Comparison of ENCODE assay signal across 8 worm cellular contexts in genomic region chrII:1819944-1820570, ce11.
A peak's percentile ranks its signal among the peaks of the same experiment; 100 is the strongest.
TF ChIP-seq lines count a peak whose summit lies in the region.

TSS of gene fbxc-19 (plus strand) at chrII:1820479.

TF ChIP-seq in whole organism, L1 larva, 84 proteins besides CTCF, POLR2A, EP300 and RAD21 (continues in another document):
- TF ChIP-seq tbx-2 (tag; optimal IDR thresholded peaks at IDR 0.05; lab: Kevin White, UChicago) (peak; percentile 34), snpc-4 (tag; optimal IDR thresholded peaks at IDR 0.05; lab: Kevin White, UChicago) (peak; percentile 45), dpl-1 (GFP tag; optimal IDR thresholded peaks at IDR 0.05; lab: Kevin White, UChicago) (peak; percentile 56 to 61 (median 61)), nhr-77 (tag; optimal IDR thresholded peaks at IDR 0.05; lab: Kevin White, UChicago) (peak; percentile 38), F16B12.6 (tag; optimal IDR thresholded peaks at IDR 0.05; lab: Kevin White, UChicago) (peak; percentile 22), nhr-11 (tag; optimal IDR thresholded peaks at IDR 0.05; lab: Kevin White, UChicago) (peak; percentile 63), lin-39 (tag; optimal IDR thresholded peaks at IDR 0.05; lab: Kevin White, UChicago) (no peak), swsn-7 (tag; optimal IDR thresholded peaks at IDR 0.05; lab: Kevin White, UChicago) (peak; percentile 34), pqm-1 (tag; optimal IDR thresholded peaks at IDR 0.05; lab: Kevin White, UChicago) (peak; percentile 95), nhr-47 (tag; optimal IDR thresholded peaks at IDR 0.05; lab: Kevin White, UChicago) (peak; percentile 59), nhr-19 (GFP tag; conservative IDR thresholded peaks at IDR 0.05; lab: Robert Waterston, UW) (peak; percentile 37)

TF ChIP-seq in whole organism, L2 larva, 48 proteins besides CTCF, POLR2A, EP300 and RAD21 (continues in another document):
- TF ChIP-seq F13H6.1 (tag; optimal IDR thresholded peaks at IDR 0.05; lab: Kevin White, UChicago) (peak; percentile 44), lin-39 (tag; optimal IDR thresholded peaks at IDR 0.05; lab: Kevin White, UChicago) (no peak), mdl-1 (tag; optimal IDR thresholded peaks at IDR 0.05; lab: Kevin White, UChicago) (no peak), blmp-1 (tag; optimal IDR thresholded peaks at IDR 0.05; lab: Kevin White, UChicago; ENCODE audit: insufficient read depth) (no peak), ztf-11 (tag; optimal IDR thresholded peaks at IDR 0.05; lab: Kevin White, UChicago) (no peak), sem-4 (tag; optimal IDR thresholded peaks at IDR 0.05; lab: Kevin White, UChicago) (no peak), nhr-6 (tag; optimal IDR thresholded peaks at IDR 0.05; lab: Kevin White, UChicago) (no peak), nhr-23 (tag; optimal IDR thresholded peaks at IDR 0.05; lab: Kevin White, UChicago) (no peak), nhr-21 (tag; optimal IDR thresholded peaks at IDR 0.05; lab: Kevin White, UChicago) (peak; percentile 29), gmeb-1 (tag; optimal IDR thresholded peaks at IDR 0.05; lab: Kevin White, UChicago) (peak; percentile 75), lin-11 (tag; optimal IDR thresholded peaks at IDR 0.05; lab: Kevin White, UChicago) (no peak), egl-27 (tag; optimal IDR thresholded peaks at IDR 0.05; lab: Kevin White, UChicago) (peak; percentile 45)

TF ChIP-seq in whole organism, L3 larva, 47 proteins besides CTCF, POLR2A, EP300 and RAD21 (continues in another document):
- peak; percentile 42 for TF ChIP-seq nfya-1 (tag; optimal IDR thresholded peaks at IDR 0.05; lab: Kevin White, UChicago; ENCODE audit: insufficient read depth)
- TF ChIP-seq pha-4 (tag; optimal IDR thresholded peaks at IDR 0.05; lab: Kevin White, UChicago), result peak; percentile 89
- TF ChIP-seq mdl-1 (tag; optimal IDR thresholded peaks at IDR 0.05; lab: Kevin White, UChicago), result peak; percentile 26
- TF ChIP-seq eor-1 (tag; optimal IDR thresholded peaks at IDR 0.05; lab: Kevin White, UChicago), result no peak
- peak; percentile 21 for TF ChIP-seq lin-15B (tag; optimal IDR thresholded peaks at IDR 0.05; lab: Kevin White, UChicago)
- TF ChIP-seq skn-1 (tag; optimal IDR thresholded peaks at IDR 0.05; lab: Kevin White, UChicago), result peak; percentile 26
- peak; percentile 53 for TF ChIP-seq egl-5 (tag; optimal IDR thresholded peaks at IDR 0.05; lab: Kevin White, UChicago)
- TF ChIP-seq daf-12 (tag; optimal IDR thresholded peaks at IDR 0.05; lab: Kevin White, UChicago), result no peak
- peak; percentile 31 for TF ChIP-seq nhr-77 (tag; optimal IDR thresholded peaks at IDR 0.05; lab: Kevin White, UChicago)
- no peak for TF ChIP-seq snpc-4 (tag; optimal IDR thresholded peaks at IDR 0.05; lab: Kevin White, UChicago)
- no peak for TF ChIP-seq ceh-9 (tag; optimal IDR thresholded peaks at IDR 0.05; lab: Kevin White, UChicago)
- peak; percentile 14 for TF ChIP-seq hmg-11 (tag; optimal IDR thresholded peaks at IDR 0.05; lab: Kevin White, UChicago)

TF ChIP-seq in whole organism, L4 larva, 104 proteins besides CTCF, POLR2A, EP300 and RAD21 (continues in another document):
- peak; percentile 92 for TF ChIP-seq tra-1 (GFP tag; IDR thresholded peaks at IDR 0.05; lab: Robert Waterston, UW)
- TF ChIP-seq aha-1 (tag; lab: Kevin White, UChicago), result peak; percentile 78
- peak; percentile 87 for TF ChIP-seq pqm-1 (tag; optimal IDR thresholded peaks at IDR 0.05; lab: Kevin White, UChicago)
- TF ChIP-seq hlh-30 (tag; optimal IDR thresholded peaks at IDR 0.05; lab: Kevin White, UChicago; ENCODE audit: insufficient read depth), result peak; percentile 69
- TF ChIP-seq ZK546.5 (tag; optimal IDR thresholded peaks at IDR 0.05; lab: Kevin White, UChicago), result no peak
- peak; percentile 90 for TF ChIP-seq dmd-6 (GFP tag; IDR thresholded peaks at IDR 0.05; lab: Robert Waterston, UW)
- TF ChIP-seq duxl-1 (tag; optimal IDR thresholded peaks at IDR 0.05; lab: Kevin White, UChicago; ENCODE audit: poor library complexity), result peak; percentile 97
- no peak for TF ChIP-seq spr-3 (GFP tag; optimal IDR thresholded peaks at IDR 0.05; lab: Kevin White, UChicago)
- no peak for TF ChIP-seq fkh-10 (GFP tag; optimal IDR thresholded peaks at IDR 0.05; lab: Kevin White, UChicago)
- TF ChIP-seq zip-2 (tag; optimal IDR thresholded peaks at IDR 0.05; lab: Kevin White, UChicago), result peak; percentile 99
- TF ChIP-seq ceh-82 (tag; optimal IDR thresholded peaks at IDR 0.05; lab: Kevin White, UChicago), result no peak
- peak; percentile 90 for TF ChIP-seq ztf-7 (tag; optimal IDR thresholded peaks at IDR 0.05; lab: Kevin White, UChicago)

TF ChIP-seq in whole organism, late embryonic, 69 proteins besides CTCF, POLR2A, EP300 and RAD21:
- TF ChIP-seq elt-2 (tag; optimal IDR thresholded peaks at IDR 0.05; lab: Kevin White, UChicago) (peak; percentile 87), dve-1 (tag; optimal IDR thresholded peaks at IDR 0.05; lab: Kevin White, UChicago) (peak; percentile 12), pha-4 (tag; optimal IDR thresholded peaks at IDR 0.05; lab: Kevin White, UChicago) (no peak)
TF ChIP-seq in whole organism, late embryonic: peak in this region for 2.

TF ChIP-seq in whole organism, midembryonic, 9 proteins besides CTCF, POLR2A, EP300 and RAD21:
- TF ChIP-seq ztf-23 (GFP tag; IDR thresholded peaks at IDR 0.05; lab: Robert Waterston, UW), result no peak
- TF ChIP-seq flt-1 (GFP tag; IDR thresholded peaks at IDR 0.05; lab: Robert Waterston, UW), result peak; percentile 51; the same call in 1 of the 2 replicates

TF ChIP-seq in whole organism, mixed stage, embryonic, 35 proteins besides CTCF, POLR2A, EP300 and RAD21:
- TF ChIP-seq sem-2 (GFP tag; optimal IDR thresholded peaks at IDR 0.05; lab: Kevin White, UChicago) (no peak), mep-1 (tag; optimal IDR thresholded peaks at IDR 0.05; lab: Kevin White, UChicago) (peak; percentile 12), nhr-76 (tag; optimal IDR thresholded peaks at IDR 0.05; lab: Kevin White, UChicago) (no peak), elt-1 (tag; optimal IDR thresholded peaks at IDR 0.05; lab: Kevin White, UChicago; ENCODE audit: borderline replicate concordance, insufficient read depth) (peak; percentile 92), elt-3 (tag; optimal IDR thresholded peaks at IDR 0.05; lab: Kevin White, UChicago) (peak; percentile 63)

TF ChIP-seq in whole organism, young adult, 124 proteins besides CTCF, POLR2A, EP300 and RAD21:
- TF ChIP-seq hmg-1.2 (GFP tag; IDR thresholded peaks at IDR 0.05; lab: Robert Waterston, UW) (peak; percentile 94), madf-6 (GFP tag; IDR thresholded peaks at IDR 0.05; lab: Robert Waterston, UW) (no peak), snpc-3.4 (tag; optimal IDR thresholded peaks at IDR 0.05; lab: Kevin White, UChicago) (no peak), repo-1 (tag; optimal IDR thresholded peaks at IDR 0.05; lab: Kevin White, UChicago) (no peak), pha-4 (tag; optimal IDR thresholded peaks at IDR 0.05; lab: Kevin White, UChicago) (peak; percentile 85), atf-7 (tag; optimal IDR thresholded peaks at IDR 0.05; lab: Kevin White, UChicago) (peak; percentile 14), nhr-120 (GFP tag; IDR thresholded peaks at IDR 0.05; lab: Robert Waterston, UW) (no peak), dpff-1 (tag; optimal IDR thresholded peaks at IDR 0.05; lab: Kevin White, UChicago) (no peak), ZK185.1 (tag; optimal IDR thresholded peaks at IDR 0.05; lab: Kevin White, UChicago; ENCODE audit: poor library complexity, severe bottlenecking) (no peak), let-607 (tag; optimal IDR thresholded peaks at IDR 0.05; lab: Kevin White, UChicago) (no peak), dox-1 (GFP tag; IDR thresholded peaks at IDR 0.05; lab: Robert Waterston, UW) (0 out of 2 replicates have a peak, but pooled peaks have one; percentile 8), gei-17 (GFP tag; optimal IDR thresholded peaks at IDR 0.05; lab: Kevin White, UChicago) (peak; percentile 14), hsf-1 (GFP tag; IDR thresholded peaks at IDR 0.05; lab: Robert Waterston, UW) (no peak), pbrm-1 (GFP tag; IDR thresholded peaks at IDR 0.05; lab: Robert Waterston, UW) (no peak), K12H6.12 (tag; optimal IDR thresholded peaks at IDR 0.05; lab: Kevin White, UChicago) (no peak), C06A6.2 (GFP tag; conservative IDR thresholded peaks at IDR 0.05; lab: Robert Waterston, UW) (no peak), mcd-1 (GFP tag; IDR thresholded peaks at IDR 0.05; lab: Robert Waterston, UW) (no peak), attf-5 (GFP tag; optimal IDR thresholded peaks at IDR 0.05; lab: Kevin White, UChicago) (peak; percentile 88), cebp-1 (GFP tag; IDR thresholded peaks at IDR 0.05; lab: Robert Waterston, UW) (peak; percentile 99), cebp-1 (tag; optimal IDR thresholded peaks at IDR 0.05; lab: Kevin White, UChicago) (peak; percentile 100), chd-7 (tag; optimal IDR thresholded peaks at IDR 0.05; lab: Kevin White, UChicago) (no peak), nhr-80 (tag; optimal IDR thresholded peaks at IDR 0.05; lab: Kevin White, UChicago) (peak; percentile 68), lin-40 (tag; optimal IDR thresholded peaks at IDR 0.05; lab: Kevin White, UChicago) (no peak)
